Fruit fly (Drosophila melanogaster) whole organism, embryonic: ENCODE measurements around the gene CG31459.

ENCODE experiments used
- Atf6 ChIP-seq: fragments of 200-800 bp; sonication (Bioruptor generic); IDR thresholded peaks from 2 replicates; pipeline ENCODE4 v1.3.6; 2022; ENCODE audit warnings: missing biosample characterization, missing genetic modification characterization
- CG10979 ChIP-seq: fragments of 200-800 bp; sonication (Bioruptor generic); optimal IDR thresholded peaks from 2 replicates; lab custom pipeline; 2018; ENCODE audit warnings: missing biosample characterization, mild to moderate bottlenecking, missing genetic modification characterization, moderate library complexity
- CG12155 ChIP-seq: fragments of 200-800 bp; sonication (Bioruptor generic); optimal IDR thresholded peaks from 3 replicates; lab custom pipeline; 2016; ENCODE audit warnings: missing biosample characterization, missing genetic modification characterization
- CG1792 ChIP-seq: fragments of 200-800 bp; sonication (Bioruptor generic); optimal IDR thresholded peaks from 2 replicates; lab custom pipeline; 2016; ENCODE audit warnings: missing biosample characterization, missing genetic modification characterization
- CG18619 ChIP-seq: fragments of 200-800 bp; sonication (Bioruptor generic); optimal IDR thresholded peaks from 3 replicates; lab custom pipeline; 2017; ENCODE audit warnings: missing biosample characterization, mild to moderate bottlenecking, missing genetic modification characterization
- CG2129 ChIP-seq: fragments of 200-800 bp; sonication (Bioruptor generic); IDR thresholded peaks from 2 replicates; pipeline ENCODE4 v1.3.6; 2022; ENCODE audit warnings: missing biosample characterization, missing genetic modification characterization; ENCODE audit not compliant: partially characterized antibody
- CG32772 ChIP-seq: fragments of 200-800 bp; sonication (Bioruptor generic); IDR thresholded peaks from 2 replicates; pipeline ENCODE4 v1.3.6; 2022; ENCODE audit warnings: missing biosample characterization, missing genetic modification characterization
- CG33557 ChIP-seq: fragments of 200-800 bp; sonication (Bioruptor generic); optimal IDR thresholded peaks from 2 replicates; lab custom pipeline; 2019; ENCODE audit warnings: missing biosample characterization, mild to moderate bottlenecking, missing genetic modification characterization, moderate library complexity
- CG4282 ChIP-seq: fragments of 200-800 bp; sonication (Bioruptor generic); optimal IDR thresholded peaks from 2 replicates; lab custom pipeline; 2016; ENCODE audit warnings: missing biosample characterization, missing genetic modification characterization
- CG6683 ChIP-seq: fragments of 200-800 bp; sonication (Bioruptor generic); optimal IDR thresholded peaks from 2 replicates; lab custom pipeline; 2017; ENCODE audit warnings: missing biosample characterization, mild to moderate bottlenecking, missing genetic modification characterization, missing genetic modification reagents
- CG6689 ChIP-seq: fragments of 200-800 bp; sonication (Bioruptor generic); IDR thresholded peaks from 2 replicates; pipeline ENCODE4 v1.3.6; 2022; ENCODE audit warnings: missing biosample characterization, missing genetic modification characterization
- CG7357 ChIP-seq: fragments of 200-800 bp; sonication (Bioruptor generic); IDR thresholded peaks from 3 replicates; pipeline ENCODE4 v1.3.6; 2022; ENCODE audit warnings: missing biosample characterization, missing genetic modification characterization
- CG7745 ChIP-seq: fragments of 200-800 bp; sonication (Bioruptor generic); optimal IDR thresholded peaks from 2 replicates; lab custom pipeline; 2018; ENCODE audit warnings: missing biosample characterization, mild to moderate bottlenecking, missing genetic modification characterization, moderate library complexity
- CG8290 ChIP-seq, 3 experiments: fragments of 200-800 bp; sonication (Bioruptor generic); optimal IDR thresholded peaks; 2 replicates each; lab custom pipeline; 2016 to 2019; ENCODE audit warnings: missing biosample characterization in 3 of 3, missing genetic modification characterization in 3 of 3, mild to moderate bottlenecking in 2 of 3, moderate library complexity in 1 of 3
- CG8765 ChIP-seq: fragments of 200-800 bp; sonication (Bioruptor generic); IDR thresholded peaks from 2 replicates; pipeline ENCODE4 v1.3.6; 2022; ENCODE audit warnings: missing biosample characterization, missing genetic modification characterization
- CkIIα-i1 ChIP-seq: fragments of 200-800 bp; sonication (Bioruptor generic); IDR thresholded peaks from 2 replicates; pipeline ENCODE4 v1.3.6; 2022; ENCODE audit warnings: missing biosample characterization, missing genetic modification characterization
- CrebB ChIP-seq: fragments of 200-800 bp; sonication (Bioruptor generic); optimal IDR thresholded peaks from 3 replicates; lab custom pipeline; 2018; ENCODE audit warnings: missing biosample characterization, mild to moderate bottlenecking, missing genetic modification characterization
- Dfd ChIP-seq, 2 experiments: fragments of >200 bp; optimal IDR thresholded peaks; 2 replicates each; lab custom pipeline; 2017; ENCODE audit warnings: missing biosample characterization in 2 of 2, missing genetic modification characterization in 2 of 2
- Dll ChIP-seq: fragments of 200-800 bp; sonication (Bioruptor generic); IDR thresholded peaks from 4 replicates; pipeline ENCODE4 v1.3.6; 2022; ENCODE audit warnings: missing biosample characterization, missing genetic modification characterization; ENCODE audit not compliant: partially characterized antibody
- Elba2 ChIP-seq: fragments of 200-800 bp; sonication (Bioruptor generic); optimal IDR thresholded peaks from 3 replicates; lab custom pipeline; 2016; ENCODE audit warnings: missing biosample characterization, missing genetic modification characterization
- Med ChIP-seq: fragments of 200-800 bp; sonication (Bioruptor generic); peaks from one replicate; lab custom pipeline; 2016; ENCODE audit warnings: missing biosample characterization, missing genetic modification characterization, mild to moderate bottlenecking, inconsistent platforms, moderate library complexity
- Meics ChIP-seq: fragments of 200-800 bp; sonication (Bioruptor generic); optimal IDR thresholded peaks from 2 replicates; lab custom pipeline; 2017; ENCODE audit warnings: missing biosample characterization, mild to moderate bottlenecking, missing genetic modification characterization
- Mes4 ChIP-seq: fragments of 200-800 bp; sonication (Bioruptor generic); optimal IDR thresholded peaks from 2 replicates; lab custom pipeline; 2016; ENCODE audit warnings: missing biosample characterization, missing genetic modification characterization
- NK7.1 ChIP-seq: fragments of 200-800 bp; sonication (Bioruptor generic); optimal IDR thresholded peaks from 3 replicates; lab custom pipeline; 2016; ENCODE audit warnings: missing biosample characterization, missing genetic modification characterization
- Pdp1 ChIP-seq, 2 experiments: fragments of 200-800 bp; sonication (Bioruptor generic); optimal IDR thresholded peaks; 3 replicates each; lab custom pipeline; 2016; ENCODE audit warnings: missing biosample characterization in 2 of 2, missing genetic modification characterization in 2 of 2, mild to moderate bottlenecking in 1 of 2, moderate library complexity in 1 of 2
- Sox102F ChIP-seq: fragments of 200-800 bp; sonication (Bioruptor generic); optimal IDR thresholded peaks from 2 replicates; lab custom pipeline; 2018; ENCODE audit warnings: missing biosample characterization, mild to moderate bottlenecking, missing genetic modification characterization, moderate library complexity
- Stat92E ChIP-seq, 3 experiments: fragments of >200 bp in 2 of 3; fragments of 200-800 bp in 1 of 3; sonication (Bioruptor generic) in 1 of 3; optimal IDR thresholded peaks; 2 replicates each; lab custom pipeline; 2017 to 2019; ENCODE audit warnings: missing biosample characterization in 3 of 3, missing genetic modification characterization in 3 of 3, mild to moderate bottlenecking in 1 of 3, moderate library complexity in 1 of 3
- ab ChIP-seq: fragments of 200-800 bp; sonication (Bioruptor generic); optimal IDR thresholded peaks from 2 replicates; lab custom pipeline; 2016; ENCODE audit warnings: missing biosample characterization, missing genetic modification characterization
- ash1 ChIP-seq: fragments of 200-800 bp; sonication (Bioruptor generic); optimal IDR thresholded peaks from 2 replicates; lab custom pipeline; 2018; ENCODE audit warnings: missing biosample characterization, mild to moderate bottlenecking, missing genetic modification characterization
- cas ChIP-seq: fragments of 200-800 bp; sonication (Bioruptor generic); IDR thresholded peaks from 2 replicates; pipeline ENCODE4 v1.3.6; 2022; ENCODE audit warnings: missing biosample characterization, missing genetic modification characterization
- chif ChIP-seq, 2 experiments: fragments of 200-800 bp; sonication (Bioruptor generic); optimal IDR thresholded peaks; 3 replicates each; lab custom pipeline; 2016; ENCODE audit warnings: missing biosample characterization in 2 of 2, missing genetic modification characterization in 2 of 2
- chn ChIP-seq: fragments of 200-800 bp; sonication (Bioruptor generic); optimal IDR thresholded peaks from 2 replicates; lab custom pipeline; 2016; ENCODE audit warnings: missing biosample characterization, missing genetic modification characterization
- dysf ChIP-seq: fragments of 200-800 bp; sonication (Bioruptor generic); IDR thresholded peaks from 3 replicates; pipeline ENCODE4 v1.3.6; 2022; ENCODE audit warnings: missing biosample characterization, missing genetic modification characterization
- ewg ChIP-seq: fragments of 200-800 bp; sonication (Bioruptor generic); optimal IDR thresholded peaks from 3 replicates; lab custom pipeline; 2017; ENCODE audit warnings: mild to moderate bottlenecking, missing biosample characterization, missing genetic modification reagents, missing genetic modification characterization
- gfzf ChIP-seq: fragments of 200-800 bp; sonication (Bioruptor generic); optimal IDR thresholded peaks from 2 replicates; lab custom pipeline; 2016; ENCODE audit warnings: missing biosample characterization, mild to moderate bottlenecking, missing genetic modification characterization, moderate library complexity
- gro ChIP-seq: fragments of 200-800 bp; sonication (Bioruptor generic); optimal IDR thresholded peaks from 2 replicates; lab custom pipeline; 2016; ENCODE audit warnings: missing biosample characterization, missing genetic modification characterization
- ken ChIP-seq: fragments of 200-800 bp; sonication (Bioruptor generic); IDR thresholded peaks from 3 replicates; pipeline ENCODE4 v1.3.6; 2022; ENCODE audit warnings: missing biosample characterization, missing genetic modification characterization
- p53 ChIP-seq: fragments of 200-800 bp; sonication (Bioruptor generic); optimal IDR thresholded peaks from 2 replicates; lab custom pipeline; 2016; ENCODE audit warnings: missing biosample characterization, missing genetic modification characterization
- pb ChIP-seq: fragments of 200-800 bp; sonication (Bioruptor generic); optimal IDR thresholded peaks from 3 replicates; lab custom pipeline; 2016; ENCODE audit warnings: missing biosample characterization, missing genetic modification characterization
- pho ChIP-seq: fragments of 200-800 bp; sonication (Bioruptor generic); optimal IDR thresholded peaks from 2 replicates; lab custom pipeline; 2016; ENCODE audit warnings: missing biosample characterization, missing genetic modification characterization
- pum ChIP-seq: fragments of 200-800 bp; sonication (Bioruptor generic); optimal IDR thresholded peaks from 2 replicates; lab custom pipeline; 2016; ENCODE audit warnings: missing biosample characterization, missing genetic modification characterization
- repo ChIP-seq: fragments of 200-800 bp; sonication (Bioruptor generic); optimal IDR thresholded peaks from 2 replicates; lab custom pipeline; 2016; ENCODE audit warnings: missing biosample characterization, missing genetic modification characterization
- sc ChIP-seq, 3 experiments: fragments of >200 bp in 2 of 3; fragments of 200-800 bp in 1 of 3; sonication (Bioruptor generic) in 1 of 3; optimal IDR thresholded peaks; 2 replicates in 2 of 3; 3 replicates in 1 of 3; lab custom pipeline; 2017; ENCODE audit warnings: mild to moderate bottlenecking in 1 of 3, missing biosample characterization in 1 of 3, missing genetic modification characterization in 1 of 3, missing genetic modification reagents in 1 of 3
- schlank ChIP-seq: fragments of 200-800 bp; sonication (Bioruptor generic); optimal IDR thresholded peaks from 2 replicates; lab custom pipeline; 2018; ENCODE audit warnings: missing biosample characterization, mild to moderate bottlenecking, missing genetic modification characterization
- sens-2 ChIP-seq: fragments of 200-800 bp; sonication (Bioruptor generic); IDR thresholded peaks from 2 replicates; pipeline ENCODE4 v1.3.6; 2022; ENCODE audit warnings: missing biosample characterization, missing genetic modification characterization
- shn ChIP-seq: fragments of 200-800 bp; sonication (Bioruptor generic); optimal IDR thresholded peaks from 3 replicates; lab custom pipeline; 2016; ENCODE audit warnings: missing biosample characterization, missing genetic modification characterization
- slou ChIP-seq: fragments of 200-800 bp; sonication (Bioruptor generic); optimal IDR thresholded peaks from 3 replicates; lab custom pipeline; 2016; ENCODE audit warnings: missing biosample characterization, missing genetic modification characterization
- sna ChIP-seq: fragments of 200-800 bp; sonication (Bioruptor generic); IDR thresholded peaks from 2 replicates; pipeline ENCODE4 v1.3.6; 2022; ENCODE audit warnings: missing biosample characterization, missing genetic modification characterization; ENCODE audit not compliant: partially characterized antibody
- trh ChIP-seq: fragments of 200-800 bp; sonication (Bioruptor generic); optimal IDR thresholded peaks from 2 replicates; lab custom pipeline; 2016; ENCODE audit warnings: missing biosample characterization, missing genetic modification characterization
- zen2 ChIP-seq: fragments of 200-800 bp; sonication (Bioruptor generic); IDR thresholded peaks from 3 replicates; pipeline ENCODE4 v1.3.6; 2022; ENCODE audit warnings: missing biosample characterization, missing genetic modification characterization; ENCODE audit not compliant: partially characterized antibody

Gene CG31459

DNA sequence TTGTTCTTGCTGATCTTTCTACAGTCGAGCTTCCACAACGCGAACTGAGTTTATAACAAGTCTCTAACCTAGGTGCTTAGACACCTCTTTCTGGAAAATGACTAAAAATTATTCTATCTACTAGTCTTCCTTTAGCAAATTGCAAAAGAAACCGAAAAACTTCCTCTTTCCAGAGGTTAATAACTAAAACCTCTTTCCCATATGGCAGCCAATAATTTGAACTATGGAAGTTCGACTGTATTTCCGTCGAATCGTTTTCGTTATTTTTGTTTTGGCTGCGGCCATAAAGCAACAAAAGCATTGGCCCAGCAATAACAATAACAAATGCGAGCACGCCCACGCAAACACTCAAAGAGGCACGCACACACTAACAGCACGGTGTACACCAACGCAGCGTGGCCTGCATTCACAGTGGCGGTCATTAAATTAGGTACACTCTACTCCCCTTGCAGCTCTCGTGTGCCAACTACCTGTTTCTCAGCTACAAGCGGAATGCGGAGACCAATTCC is 39.8 kb downstream of the CG31459 start (continued):
- TF ChIP-seq CG12155 (GFP tag; lab: Kevin White, UChicago) (peak; percentile 9), chn (GFP tag; lab: Kevin White, UChicago) (peak; percentile 9), cas (GFP tag; lab: Robert Waterston, UW) (no peak), pum (GFP tag; lab: Kevin White, UChicago) (peak; percentile 24), Pdp1 (GFP tag; optimal IDR thresholded peaks at IDR 0.05; lab: Kevin White, UChicago) (peak in 1 of 2 experiments; percentile 35), CG8290 (GFP tag; optimal IDR thresholded peaks at IDR 0.05; lab: Kevin White, UChicago) (no peak), CG8290 (tag; optimal IDR thresholded peaks at IDR 0.05; lab: Kevin White, UChicago) (no peak), Meics (GFP tag; lab: Kevin White, UChicago) (peak; percentile 67), CG33557 (GFP tag; lab: Kevin White, UChicago) (no peak), Elba2 (GFP tag; lab: Kevin White, UChicago) (no peak), pho (GFP tag; lab: Kevin White, UChicago) (peak; percentile 36), zen2 (no peak), shn (GFP tag; lab: Kevin White, UChicago) (peak; percentile 27), CG7357 (GFP tag; lab: Robert Waterston, UW) (no peak), CrebB (tag; lab: Kevin White, UChicago) (no peak), gro (GFP tag; lab: Kevin White, UChicago) (peak; percentile 22), CG6689 (GFP tag; lab: Robert Waterston, UW) (peak; percentile 49), CG4282 (GFP tag; lab: Kevin White, UChicago) (no peak), trh (peak; percentile 4), CkIIα-i1 (GFP tag; lab: Robert Waterston, UW) (no peak), Stat92E (GFP tag; optimal IDR thresholded peaks at IDR 0.05; lab: Kevin White, UChicago) (peak in 1 of 3 experiments; percentile 57), NK7.1 (no peak), ken (no peak), slou (GFP tag; lab: Kevin White, UChicago) (no peak), p53 (GFP tag; lab: Kevin White, UChicago) (no peak), repo (no peak), Sox102F (peak; percentile 32), CG1792 (GFP tag; lab: Kevin White, UChicago) (no peak), sens-2 (GFP tag; lab: Robert Waterston, UW) (no peak), CG10979 (tag; lab: Kevin White, UChicago) (peak; percentile 15), dysf (GFP tag; lab: Robert Waterston, UW) (peak; percentile 53; the same call in 1 of the 3 replicates), ash1 (GFP tag; lab: Kevin White, UChicago) (no peak), Atf6 (peak; percentile 66; the same call in 1 of the 2 replicates), sna (GFP tag; lab: Robert Waterston, UW) (no peak), Mes4 (GFP tag; lab: Kevin White, UChicago) (no peak), gfzf (GFP tag; lab: Kevin White, UChicago) (no peak), ab (GFP tag; lab: Kevin White, UChicago) (no peak), Dll (GFP tag; lab: Robert Waterston, UW) (no peak), CG18619 (peak; percentile 57), Med (GFP tag; lab: Kevin White, UChicago) (peak; percentile 88), CG2129 (GFP tag; lab: Robert Waterston, UW) (no peak), CG8765 (GFP tag; lab: Robert Waterston, UW) (no peak), sc (optimal IDR thresholded peaks at IDR 0.05; lab: Kevin White, UChicago) (no peak), sc (GFP tag; optimal IDR thresholded peaks at IDR 0.05; lab: Kevin White, UChicago) (no peak), CG7745 (tag; lab: Kevin White, UChicago) (no peak), pb (no peak), ewg (GFP tag; lab: Kevin White, UChicago) (no peak), chif (GFP tag; optimal IDR thresholded peaks at IDR 0.05; lab: Kevin White, UChicago) (peak; percentile 13 to 24), CG6683 (GFP tag; lab: Kevin White, UChicago) (peak; percentile 12), schlank (tag; lab: Kevin White, UChicago) (no peak), CG32772 (GFP tag; lab: Robert Waterston, UW) (no peak), Dfd (GFP tag; optimal IDR thresholded peaks at IDR 0.05; lab: Kevin White, UChicago) (no peak)
